Worm (Caenorhabditis elegans) whole organism, L1 larva: Measurements from ENCODE around the gene B0393.9.

ENCODE experiments used
- C04F5.9 ChIP-seq: sonication (generic microtip); optimal IDR thresholded peaks from 2 replicates; lab custom pipeline; 2016; ENCODE audit warnings: missing genetic modification characterization, missing compliant biosample characterization
- C16A3.4 ChIP-seq: fragments of 150-350 bp; optimal IDR thresholded peaks from 2 replicates; lab custom pipeline; 2014; ENCODE audit warnings: missing biosample characterization, missing genetic modification characterization
- C34B4.2 ChIP-seq: sonication (generic microtip); optimal IDR thresholded peaks from 2 replicates; lab custom pipeline; 2017; ENCODE audit warnings: mild to moderate bottlenecking, missing genetic modification characterization, missing compliant biosample characterization
- F16B12.6 ChIP-seq: fragments of 150-350 bp; optimal IDR thresholded peaks from 2 replicates; lab custom pipeline; 2014; ENCODE audit warnings: missing biosample characterization, missing genetic modification characterization
- Y116A8C.19 ChIP-seq: sonication (generic microtip); optimal IDR thresholded peaks from 2 replicates; lab custom pipeline; 2016; ENCODE audit warnings: missing compliant biosample characterization, missing genetic modification characterization, borderline replicate concordance
- aly-2 ChIP-seq: fragments of 150-350 bp; optimal IDR thresholded peaks from 2 replicates; lab custom pipeline; 2014; ENCODE audit warnings: missing biosample characterization, missing genetic modification characterization
- ama-1 ChIP-seq: fragments of 150-350 bp; optimal IDR thresholded peaks from 2 replicates; lab custom pipeline; 2014
- blmp-1 ChIP-seq: fragments of 150-350 bp; optimal IDR thresholded peaks from 2 replicates; lab custom pipeline; 2014; ENCODE audit warnings: missing biosample characterization, missing genetic modification characterization
- ceh-63 ChIP-seq: fragments of 200-800 bp; sonication (Bioruptor generic); optimal IDR thresholded peaks from 2 replicates; lab custom pipeline; 2018; ENCODE audit warnings: mild to moderate bottlenecking, missing genetic modification characterization, missing compliant biosample characterization
- ceh-88 ChIP-seq: fragments of 200-800 bp; sonication (Bioruptor generic); IDR thresholded peaks from 2 replicates; pipeline ENCODE4 v1.3.6; 2022; ENCODE audit warnings: missing genetic modification characterization, missing compliant biosample characterization
- dpl-1 ChIP-seq, 3 experiments: fragments of 150-350 bp in 2 of 3; sonication (generic microtip) in 1 of 3; optimal IDR thresholded peaks; 2 replicates each; lab custom pipeline; 2014 to 2017; ENCODE audit warnings: missing biosample characterization in 3 of 3, missing genetic modification characterization in 3 of 3, missing genetic modification reagents in 3 of 3
- dsc-1 ChIP-seq: sonication (generic microtip); optimal IDR thresholded peaks from 2 replicates; lab custom pipeline; 2016; ENCODE audit warnings: mild to moderate bottlenecking, missing genetic modification characterization, missing compliant biosample characterization
- efl-3 ChIP-seq: fragments of 200-800 bp; sonication (Bioruptor generic); optimal IDR thresholded peaks from 2 replicates; lab custom pipeline; 2018; ENCODE audit warnings: mild to moderate bottlenecking, missing genetic modification characterization, missing compliant biosample characterization
- elt-3 ChIP-seq, 6 experiments: fragments of 150-350 bp in 1 of 6; sonication (generic microtip); optimal IDR thresholded peaks; 2 replicates each; lab custom pipeline; 2017 to 2018; ENCODE audit warnings: missing biosample characterization in 6 of 6, missing genetic modification characterization in 6 of 6, inconsistent platforms in 1 of 6
- ets-5 ChIP-seq: fragments of 200-800 bp; sonication (Bioruptor generic); IDR thresholded peaks from 2 replicates; pipeline ENCODE4 v1.3.6; 2022; ENCODE audit warnings: missing genetic modification characterization, missing compliant biosample characterization
- fkh-4 ChIP-seq: sonication (generic microtip); optimal IDR thresholded peaks from 2 replicates; lab custom pipeline; 2016; ENCODE audit warnings: missing compliant biosample characterization, missing genetic modification characterization, borderline replicate concordance
- fos-1 ChIP-seq: fragments of 150-350 bp; optimal IDR thresholded peaks from 2 replicates; lab custom pipeline; 2014; ENCODE audit warnings: missing biosample characterization, missing genetic modification characterization
- hlh-17 ChIP-seq: fragments of 200-800 bp; sonication (Bioruptor generic); optimal IDR thresholded peaks from 2 replicates; lab custom pipeline; 2018; ENCODE audit warnings: missing genetic modification characterization, mild to moderate bottlenecking, missing compliant biosample characterization, moderate library complexity, borderline replicate concordance
- irx-1 ChIP-seq: sonication (generic microtip); optimal IDR thresholded peaks from 2 replicates; lab custom pipeline; 2016; ENCODE audit warnings: missing genetic modification characterization, missing compliant biosample characterization
- isw-1 ChIP-seq: fragments of 200-800 bp; sonication (Bioruptor generic); IDR thresholded peaks from 2 replicates; pipeline ENCODE4 v1.3.6; 2022; ENCODE audit warnings: missing genetic modification characterization, missing compliant biosample characterization
- lin-15B ChIP-seq: fragments of 150-350 bp; sonication (generic microtip); optimal IDR thresholded peaks from 3 replicates; lab custom pipeline; 2014; ENCODE audit warnings: missing biosample characterization, missing genetic modification characterization
- lin-35 ChIP-seq, 2 experiments: fragments of 150-350 bp; optimal IDR thresholded peaks; 2 replicates each; lab custom pipeline; 2014; ENCODE audit warnings: missing biosample characterization in 2 of 2, missing genetic modification characterization in 2 of 2, missing genetic modification reagents in 2 of 2
- lir-3 ChIP-seq: sonication (generic microtip); optimal IDR thresholded peaks from 2 replicates; lab custom pipeline; 2016; ENCODE audit warnings: mild to moderate bottlenecking, missing genetic modification characterization, moderate library complexity, missing compliant biosample characterization; ENCODE audit not compliant: poor library complexity
- lsy-2 ChIP-seq, 2 experiments: fragments of 150-350 bp; optimal IDR thresholded peaks; 2 replicates each; lab custom pipeline; 2014; ENCODE audit warnings: missing biosample characterization in 2 of 2, missing genetic modification characterization in 2 of 2
- mab-9 ChIP-seq: fragments of 200-800 bp; sonication (Bioruptor generic); IDR thresholded peaks from 2 replicates; pipeline ENCODE4 v1.3.6; 2022; ENCODE audit warnings: missing genetic modification reagents, missing genetic modification characterization, missing compliant biosample characterization
- mdl-1 ChIP-seq, 2 experiments: fragments of 150-350 bp; optimal IDR thresholded peaks; 2 replicates each; lab custom pipeline; 2014 to 2017; ENCODE audit warnings: missing biosample characterization in 2 of 2, missing genetic modification characterization in 2 of 2, inconsistent platforms in 1 of 2
- mep-1 ChIP-seq: fragments of 150-350 bp; optimal IDR thresholded peaks from 2 replicates; lab custom pipeline; 2014; ENCODE audit warnings: missing biosample characterization, missing genetic modification characterization
- nhr-11 ChIP-seq: fragments of 150-350 bp; optimal IDR thresholded peaks from 2 replicates; lab custom pipeline; 2014; ENCODE audit warnings: missing biosample characterization, missing genetic modification characterization
- nhr-12 ChIP-seq: sonication (generic microtip); optimal IDR thresholded peaks from 2 replicates; lab custom pipeline; 2017; ENCODE audit warnings: missing biosample characterization, missing genetic modification characterization
- nhr-20 ChIP-seq: sonication (generic microtip); optimal IDR thresholded peaks from 2 replicates; lab custom pipeline; 2016; ENCODE audit warnings: mild to moderate bottlenecking, missing genetic modification characterization, missing compliant biosample characterization
- nhr-237 ChIP-seq: fragments of 150-350 bp; optimal IDR thresholded peaks from 2 replicates; lab custom pipeline; 2014; ENCODE audit warnings: missing biosample characterization, missing genetic modification characterization
- nhr-71 ChIP-seq: sonication (generic microtip); optimal IDR thresholded peaks from 2 replicates; lab custom pipeline; 2016; ENCODE audit warnings: mild to moderate bottlenecking, missing genetic modification characterization, moderate library complexity, missing compliant biosample characterization
- nhr-77 ChIP-seq: fragments of 150-350 bp; optimal IDR thresholded peaks from 2 replicates; lab custom pipeline; 2014; ENCODE audit warnings: missing biosample characterization, missing genetic modification characterization
- nhr-84 ChIP-seq: sonication (generic microtip); optimal IDR thresholded peaks from 2 replicates; lab custom pipeline; 2017; ENCODE audit warnings: missing biosample characterization, missing genetic modification characterization
- nhr-85 ChIP-seq: sonication (generic microtip); peaks from one replicate; lab custom pipeline; 2016; ENCODE audit warnings: missing genetic modification characterization, inconsistent platforms, missing compliant biosample characterization
- pag-3 ChIP-seq: sonication (generic microtip); optimal IDR thresholded peaks from 2 replicates; lab custom pipeline; 2017; ENCODE audit warnings: missing genetic modification characterization, mild to moderate bottlenecking, missing compliant biosample characterization, antibody characterized with exemption, borderline replicate concordance; ENCODE audit not compliant: insufficient read depth
- pax-3 ChIP-seq: fragments of 200-800 bp; sonication (Bioruptor generic); optimal IDR thresholded peaks from 2 replicates; lab custom pipeline; 2018; ENCODE audit warnings: mild to moderate bottlenecking, missing genetic modification characterization, moderate library complexity, missing compliant biosample characterization
- pqm-1 ChIP-seq: sonication (generic microtip); optimal IDR thresholded peaks from 3 replicates; lab custom pipeline; 2017; ENCODE audit warnings: missing biosample characterization, missing genetic modification characterization
- rnt-1 ChIP-seq: sonication (generic microtip); optimal IDR thresholded peaks from 2 replicates; lab custom pipeline; 2016; ENCODE audit warnings: mild to moderate bottlenecking, missing genetic modification characterization, moderate library complexity, missing compliant biosample characterization
- skn-1 ChIP-seq: fragments of 150-350 bp; optimal IDR thresholded peaks from 2 replicates; lab custom pipeline; 2014; ENCODE audit warnings: missing biosample characterization, missing genetic modification characterization
- snpc-4 ChIP-seq: fragments of 150-350 bp; optimal IDR thresholded peaks from 2 replicates; lab custom pipeline; 2014; ENCODE audit warnings: missing biosample characterization, missing genetic modification characterization
- sox-4 ChIP-seq: sonication (generic microtip); optimal IDR thresholded peaks from 2 replicates; lab custom pipeline; 2016; ENCODE audit warnings: missing genetic modification characterization, missing compliant biosample characterization
- sptf-1 ChIP-seq: fragments of 150-350 bp; optimal IDR thresholded peaks from 2 replicates; lab custom pipeline; 2014; ENCODE audit warnings: missing biosample characterization, missing genetic modification characterization
- sup-37 ChIP-seq: fragments of 200-800 bp; sonication (Bioruptor generic); optimal IDR thresholded peaks from 2 replicates; lab custom pipeline; 2018; ENCODE audit warnings: mild to moderate bottlenecking, missing genetic modification characterization, missing compliant biosample characterization
- swsn-7 ChIP-seq: sonication (generic microtip); optimal IDR thresholded peaks from 2 replicates; lab custom pipeline; 2016; ENCODE audit warnings: missing genetic modification characterization, missing compliant biosample characterization
- unc-30 ChIP-seq: sonication (generic microtip); optimal IDR thresholded peaks from 2 replicates; lab custom pipeline; 2017; ENCODE audit warnings: missing biosample characterization, missing genetic modification characterization
- unc-98 ChIP-seq: fragments of 200-800 bp; sonication (Bioruptor generic); IDR thresholded peaks from 2 replicates; pipeline ENCODE4 v1.3.6; 2022; ENCODE audit warnings: missing genetic modification characterization, missing compliant biosample characterization
- xbp-1 ChIP-seq: sonication (generic microtip); optimal IDR thresholded peaks from 2 replicates; lab custom pipeline; 2016; ENCODE audit warnings: missing genetic modification characterization, missing compliant biosample characterization
- zag-1 ChIP-seq: fragments of 150-350 bp; optimal IDR thresholded peaks from 2 replicates; lab custom pipeline; 2014; ENCODE audit warnings: missing biosample characterization, missing genetic modification characterization
- ztf-11 ChIP-seq, 2 experiments: sonication (generic microtip); optimal IDR thresholded peaks; 2 replicates each; lab custom pipeline; 2016 to 2017; ENCODE audit warnings: missing genetic modification characterization in 2 of 2, missing biosample characterization in 1 of 2, missing compliant biosample characterization in 1 of 2

Gene B0393.9

ce11 chrIII:4756983-4757382 is 23.0 kb downstream of the B0393.9 start, which contains the start of gene fbxl-2 (continued):
- TF ChIP-seq pax-3 (peak; percentile 91), irx-1 (tag; lab: Kevin White, UChicago) (peak; percentile 93), zag-1 (tag; lab: Kevin White, UChicago) (no peak), lin-15B (tag; lab: Kevin White, UChicago) (peak; percentile 98), C34B4.2 (tag; lab: Kevin White, UChicago) (peak; percentile 80), nhr-71 (tag; lab: Kevin White, UChicago) (peak; percentile 98), sup-37 (GFP tag; lab: Kevin White, UChicago) (peak; percentile 92), F16B12.6 (tag; lab: Kevin White, UChicago) (peak; percentile 79), swsn-7 (tag; lab: Kevin White, UChicago) (peak; percentile 95), ama-1 (lab: Kevin White, UChicago) (no peak), C16A3.4 (tag; lab: Kevin White, UChicago) (peak; percentile 97), blmp-1 (tag; lab: Kevin White, UChicago) (peak; percentile 86), nhr-20 (tag; lab: Kevin White, UChicago) (peak; percentile 95), unc-98 (GFP tag; lab: Robert Waterston, UW) (peak; percentile 73), nhr-11 (tag; lab: Kevin White, UChicago) (peak; percentile 85), ets-5 (no peak), sptf-1 (tag; lab: Kevin White, UChicago) (no peak), hlh-17 (GFP tag; lab: Kevin White, UChicago) (no peak), isw-1 (GFP tag; lab: Robert Waterston, UW) (peak; percentile 97), lir-3 (tag; lab: Kevin White, UChicago) (peak; percentile 82), ztf-11 (tag; optimal IDR thresholded peaks at IDR 0.05; lab: Kevin White, UChicago) (peak in 1 of 2 experiments; percentile 88), nhr-85 (tag; lab: Kevin White, UChicago) (peak; percentile 97), mdl-1 (tag; optimal IDR thresholded peaks at IDR 0.05; lab: Kevin White, UChicago) (peak in 1 of 2 experiments; percentile 79), C04F5.9 (peak; percentile 99), sox-4 (tag; lab: Kevin White, UChicago) (peak; percentile 81), aly-2 (tag; lab: Kevin White, UChicago) (peak; percentile 83), pqm-1 (tag; lab: Kevin White, UChicago) (no peak), dpl-1 (GFP tag; optimal IDR thresholded peaks at IDR 0.05; lab: Kevin White, UChicago) (peak; percentile 99 to 100 (median 100)), efl-3 (peak; percentile 33), lin-35 (GFP tag; optimal IDR thresholded peaks at IDR 0.05; lab: Kevin White, UChicago) (peak; percentile 99 to 100), unc-30 (tag; lab: Kevin White, UChicago) (no peak), nhr-77 (tag; lab: Kevin White, UChicago) (peak; percentile 94), mep-1 (tag; lab: Kevin White, UChicago) (peak; percentile 97), dsc-1 (tag; lab: Kevin White, UChicago) (peak; percentile 95), nhr-12 (tag; lab: Kevin White, UChicago) (peak; percentile 3)

ce11 chrIII:4754001-4754561 is 25.9 kb downstream of the B0393.9 start, which contains the start of the genes rps-0 and rbg-3:
Gene rps-0 (minus strand): TSS chrIII:4754051.
Gene rbg-3 (plus strand): TSS chrIII:4754424.
- TF ChIP-seq lsy-2 (tag; optimal IDR thresholded peaks at IDR 0.05; lab: Kevin White, UChicago), result peak; percentile 97
- peak; percentile 49 for TF ChIP-seq nhr-237
- peak; percentile 97 for TF ChIP-seq C16A3.4 (tag; lab: Kevin White, UChicago)
- no peak for TF ChIP-seq efl-3
- TF ChIP-seq ets-5, result no peak
- TF ChIP-seq xbp-1 (tag; lab: Kevin White, UChicago), result peak; percentile 93
- peak; percentile 92 for TF ChIP-seq rnt-1 (tag; lab: Kevin White, UChicago)
- no peak for TF ChIP-seq sptf-1 (tag; lab: Kevin White, UChicago)
- peak in 5 of 6 experiments; percentile 13 to 90 (median 75) for TF ChIP-seq elt-3 (tag; optimal IDR thresholded peaks at IDR 0.05; lab: Kevin White, UChicago)
- TF ChIP-seq mab-9 (GFP tag; lab: Robert Waterston, UW), result peak; percentile 72
- TF ChIP-seq nhr-84 (tag; lab: Kevin White, UChicago), result no peak
- TF ChIP-seq mep-1 (tag; lab: Kevin White, UChicago), result peak; percentile 98
- peak in 1 of 2 experiments; percentile 84 for TF ChIP-seq mdl-1 (tag; optimal IDR thresholded peaks at IDR 0.05; lab: Kevin White, UChicago)
- no peak for TF ChIP-seq pag-3
- TF ChIP-seq F16B12.6 (tag; lab: Kevin White, UChicago), result peak; percentile 71
- peak; percentile 88 for TF ChIP-seq fos-1 (tag; lab: Kevin White, UChicago)
- TF ChIP-seq fkh-4 (tag; lab: Kevin White, UChicago), result peak; percentile 52
- TF ChIP-seq Y116A8C.19 (tag; lab: Kevin White, UChicago), result no peak
- TF ChIP-seq snpc-4 (tag; lab: Kevin White, UChicago), result peak; percentile 47
- no peak for TF ChIP-seq ceh-63
- TF ChIP-seq ceh-88, result peak; percentile 64
- peak; percentile 92 for TF ChIP-seq dsc-1 (tag; lab: Kevin White, UChicago)
- TF ChIP-seq irx-1 (tag; lab: Kevin White, UChicago), result peak; percentile 85
- TF ChIP-seq skn-1 (tag; lab: Kevin White, UChicago), result peak; percentile 76
